Fruit fly (Drosophila melanogaster) whole organism, prepupa: ENCODE measurements around the gene CG14610.

Experiments used
- CG6792 ChIP-seq: fragments of 200-800 bp; sonication (Bioruptor generic); optimal IDR thresholded peaks from 3 replicates; lab custom pipeline; 2016; ENCODE audit warnings: missing biosample characterization, missing genetic modification characterization
- Hr39 ChIP-seq: fragments of 200-800 bp; sonication (Bioruptor generic); optimal IDR thresholded peaks from 2 replicates; lab custom pipeline; 2016; ENCODE audit warnings: missing biosample characterization, missing genetic modification characterization
- Sox102F ChIP-seq: fragments of 200-800 bp; sonication (Bioruptor generic); optimal IDR thresholded peaks from 2 replicates; lab custom pipeline; 2016; ENCODE audit warnings: missing biosample characterization, mild to moderate bottlenecking, missing genetic modification characterization
- Sox14 ChIP-seq: fragments of 200-800 bp; sonication (Bioruptor generic); optimal IDR thresholded peaks from 3 replicates; lab custom pipeline; 2016; ENCODE audit warnings: missing biosample characterization, missing genetic modification characterization

DNA sequence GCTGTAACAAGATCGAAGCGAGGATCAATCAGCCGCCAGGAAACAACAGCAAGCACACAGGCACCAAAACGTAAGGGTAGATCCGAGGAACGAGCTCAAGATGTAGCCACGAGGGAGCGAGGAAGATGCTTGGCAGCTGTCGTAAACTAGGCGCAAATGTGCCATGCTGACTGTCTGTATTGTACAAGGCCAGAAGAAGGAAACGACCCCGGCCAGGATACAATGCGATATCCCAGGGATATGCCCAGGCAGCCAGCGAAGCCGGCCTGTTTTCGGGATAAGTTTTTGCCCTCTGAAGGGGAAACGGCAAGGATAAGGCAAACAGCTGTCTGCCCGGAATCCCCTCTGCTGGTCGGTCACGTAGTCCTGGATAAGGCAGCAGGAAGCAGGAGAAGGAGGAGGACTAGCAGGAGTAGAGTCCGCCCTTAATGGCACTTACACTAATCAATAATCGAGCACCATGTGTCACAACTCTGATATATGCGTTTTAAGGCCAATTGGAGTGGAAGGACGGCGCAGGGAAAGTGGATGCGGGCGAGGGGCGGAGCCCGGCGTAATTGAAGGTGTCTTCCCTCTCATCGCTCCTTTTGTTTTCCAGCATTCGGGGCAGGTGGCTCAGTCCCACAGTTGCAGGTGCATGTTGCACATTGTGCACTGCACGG, 38.5 kb downstream of the CG14610 start:
- TF ChIP-seq Hr39 (GFP tag; lab: Kevin White, UChicago) = no peak
- no peak for TF ChIP-seq Sox14 (GFP tag; lab: Kevin White, UChicago)
- TF ChIP-seq CG6792 = no peak
- TF ChIP-seq Sox102F = no peak
